Fruit fly (Drosophila melanogaster): Measurements from ENCODE around the gene CG4293.
"Not testable (repeated sequence)": the region's sequence is repeated elsewhere in the genome, so short reads cannot be mapped to it uniquely, and the experiment has no call there.

- not testable (repeated sequence) for TF ChIP-seq Ets96B (tag; optimal IDR thresholded peaks at IDR 0.05); CG6854 (GFP tag; optimal IDR thresholded peaks at IDR 0.05); CG10631 (GFP tag; optimal IDR thresholded peaks at IDR 0.05)
Observed at dm6 chrX:481642-482041, 48.4 kb downstream of the CG4293 start, which contains the start of gene CG3176.

Data from whole organism, prepupa.